ENCODE assay signal across 1 fruit fly cellular context in the genomic region with DNA sequence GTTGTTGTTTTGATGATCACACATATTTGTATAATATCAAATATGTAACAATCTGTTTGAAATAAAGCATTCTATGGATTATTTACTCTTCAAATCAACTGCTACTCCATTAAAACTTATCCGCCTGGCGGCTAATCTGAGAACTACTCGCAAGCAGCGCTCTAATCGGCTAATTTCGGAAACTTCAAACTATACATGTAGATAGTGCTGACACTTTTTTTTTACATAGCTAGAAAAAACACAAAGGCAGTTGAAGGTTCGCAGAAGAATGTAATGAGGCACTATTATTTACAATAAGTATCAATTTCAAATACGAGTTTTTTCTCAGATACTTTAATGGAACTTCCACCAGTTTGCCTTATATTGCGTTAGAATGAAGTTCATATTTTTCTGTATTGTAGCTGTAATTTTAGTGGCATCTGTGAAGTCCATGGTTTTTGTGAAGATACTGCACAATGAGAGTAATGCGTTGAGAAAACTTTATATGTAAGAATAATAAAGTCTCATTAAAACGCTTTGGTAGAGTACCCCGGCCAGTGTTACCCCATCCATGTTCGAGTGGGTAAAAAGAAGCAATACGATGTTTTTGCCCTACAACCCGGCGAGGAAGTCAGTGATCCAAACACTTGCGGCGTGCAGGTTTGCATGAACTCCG.
TF ChIP-seq lines count a peak whose summit lies in the region.

No protein-coding gene starts in this region.

TF ChIP-seq in whole organism, embryonic, 481 proteins besides CTCF, POLR2A, EP300 and RAD21 (continued from another document and continues in another):
- TF ChIP-seq CG18619 (GFP tag; optimal IDR thresholded peaks at IDR 0.05; lab: Kevin White, UChicago): peak; percentile 19
- no peak for TF ChIP-seq Usf (GFP tag; optimal IDR thresholded peaks at IDR 0.05; lab: Kevin White, UChicago)
- TF ChIP-seq z (GFP tag; IDR thresholded peaks at IDR 0.05; lab: Robert Waterston, UW): no peak
- peak; percentile 71; the same call in 2 of the 3 replicates for TF ChIP-seq Mrtf (GFP tag; IDR thresholded peaks at IDR 0.05; lab: Robert Waterston, UW)
- TF ChIP-seq p53 (GFP tag; optimal IDR thresholded peaks at IDR 0.05; lab: Kevin White, UChicago): peak; percentile 62
- TF ChIP-seq Rfx (GFP tag; IDR thresholded peaks at IDR 0.05; lab: Robert Waterston, UW): peak; percentile 80
- TF ChIP-seq CG6272 (GFP tag; IDR thresholded peaks at IDR 0.05; lab: Robert Waterston, UW): peak; percentile 58; the same call in 1 of the 2 replicates
- TF ChIP-seq NC2α (GFP tag; optimal IDR thresholded peaks at IDR 0.05; lab: Kevin White, UChicago): peak; percentile 58
- no peak for TF ChIP-seq CG6254 (GFP tag; optimal IDR thresholded peaks at IDR 0.05; lab: Kevin White, UChicago)
- peak; percentile 60 for TF ChIP-seq CG9817 (tag; optimal IDR thresholded peaks at IDR 0.05; lab: Kevin White, UChicago)
- TF ChIP-seq Hsf (GFP tag; optimal IDR thresholded peaks at IDR 0.05; lab: Kevin White, UChicago): peak; percentile 62
- no peak for TF ChIP-seq YL-1 (GFP tag; optimal IDR thresholded peaks at IDR 0.05; lab: Kevin White, UChicago)
- peak; percentile 33; the same call in 1 of the 3 replicates for TF ChIP-seq CG14050 (GFP tag; IDR thresholded peaks at IDR 0.05; lab: Robert Waterston, UW)
- TF ChIP-seq vvl (GFP tag; IDR thresholded peaks at IDR 0.05; lab: Robert Waterston, UW): peak; percentile 47; the same call in 1 of the 2 replicates
- peak; percentile 61 for TF ChIP-seq CG1602 (GFP tag; optimal IDR thresholded peaks at IDR 0.05; lab: Kevin White, UChicago)
- peak; percentile 4 for TF ChIP-seq Atf-2 (GFP tag; optimal IDR thresholded peaks at IDR 0.05; lab: Kevin White, UChicago)
- TF ChIP-seq gfzf (GFP tag; optimal IDR thresholded peaks at IDR 0.05; lab: Kevin White, UChicago): peak; percentile 13
- TF ChIP-seq btn (GFP tag; optimal IDR thresholded peaks at IDR 0.05; lab: Kevin White, UChicago): peak; percentile 30
- peak; percentile 47; the same call in 2 of the 3 replicates for TF ChIP-seq Aef1 (GFP tag; IDR thresholded peaks at IDR 0.05; lab: Robert Waterston, UW)
- peak; percentile 53 for TF ChIP-seq nmo (GFP tag; optimal IDR thresholded peaks at IDR 0.05; lab: Kevin White, UChicago)
- peak; percentile 61 for TF ChIP-seq Ptx1 (GFP tag; IDR thresholded peaks at IDR 0.05; lab: Robert Waterston, UW)
- peak; percentile 49 for TF ChIP-seq Meics (GFP tag; optimal IDR thresholded peaks at IDR 0.05; lab: Kevin White, UChicago)
- peak; percentile 56; the same call in 1 of the 2 replicates for TF ChIP-seq CG10366 (GFP tag; IDR thresholded peaks at IDR 0.05; lab: Robert Waterston, UW)
- no peak for TF ChIP-seq CG2202 (tag; optimal IDR thresholded peaks at IDR 0.05; lab: Kevin White, UChicago)
- TF ChIP-seq en (GFP tag; optimal IDR thresholded peaks at IDR 0.05; lab: Kevin White, UChicago): peak; percentile 5
- TF ChIP-seq CG3163 (GFP tag; optimal IDR thresholded peaks at IDR 0.05; lab: Kevin White, UChicago): peak; percentile 51
- peak; percentile 92 for TF ChIP-seq Ets65A (GFP tag; lab: Kevin White, UChicago)
- TF ChIP-seq bbx (GFP tag; IDR thresholded peaks at IDR 0.05; lab: Robert Waterston, UW; ENCODE audit: partially characterized antibody): 0 out of 2 replicates have a peak, but pooled peaks have one; percentile 51
- peak; percentile 31 for TF ChIP-seq ems (GFP tag; optimal IDR thresholded peaks at IDR 0.05; lab: Kevin White, UChicago)
- TF ChIP-seq Lhr (GFP tag; optimal IDR thresholded peaks at IDR 0.05; lab: Kevin White, UChicago): peak; percentile 83
- TF ChIP-seq CG7372 (GFP tag; IDR thresholded peaks at IDR 0.05; lab: Robert Waterston, UW): peak; percentile 53; the same call in 1 of the 2 replicates
- TF ChIP-seq Hand (GFP tag; optimal IDR thresholded peaks at IDR 0.05; lab: Kevin White, UChicago): no peak
- peak; percentile 75 for TF ChIP-seq ase (GFP tag; IDR thresholded peaks at IDR 0.05; lab: Robert Waterston, UW)
- peak; percentile 64 for TF ChIP-seq CG13624 (GFP tag; optimal IDR thresholded peaks at IDR 0.05; lab: Kevin White, UChicago)
- peak; percentile 57 for TF ChIP-seq emc (GFP tag; optimal IDR thresholded peaks at IDR 0.05; lab: Kevin White, UChicago)
- no peak for TF ChIP-seq CG10543 (GFP tag; optimal IDR thresholded peaks at IDR 0.05; lab: Kevin White, UChicago)
- peak; percentile 10 for TF ChIP-seq wek (GFP tag; optimal IDR thresholded peaks at IDR 0.05; lab: Kevin White, UChicago)
- peak; percentile 77 for TF ChIP-seq sens (GFP tag; lab: Kevin White, UChicago)
- TF ChIP-seq Camta (GFP tag; optimal IDR thresholded peaks at IDR 0.05; lab: Kevin White, UChicago): peak; percentile 55
- TF ChIP-seq Ets97D (GFP tag; optimal IDR thresholded peaks at IDR 0.05; lab: Kevin White, UChicago): peak; percentile 54
- no peak for TF ChIP-seq C15 (GFP tag; IDR thresholded peaks at IDR 0.05; lab: Robert Waterston, UW)
- no peak for TF ChIP-seq hb (GFP tag; IDR thresholded peaks at IDR 0.05; lab: Robert Waterston, UW; ENCODE audit: partially characterized antibody)
- peak; percentile 28; the same call in 1 of the 2 replicates for TF ChIP-seq sob (GFP tag; IDR thresholded peaks at IDR 0.05; lab: Robert Waterston, UW)
- peak; percentile 74 for TF ChIP-seq CG9876 (GFP tag; optimal IDR thresholded peaks at IDR 0.05; lab: Kevin White, UChicago)
- peak; percentile 23 for TF ChIP-seq CG18764 (GFP tag; optimal IDR thresholded peaks at IDR 0.05; lab: Kevin White, UChicago)
- TF ChIP-seq bab2 (GFP tag; optimal IDR thresholded peaks at IDR 0.05; lab: Kevin White, UChicago): peak; percentile 43
- peak; percentile 43 for TF ChIP-seq Chrac-16 (GFP tag; optimal IDR thresholded peaks at IDR 0.05; lab: Kevin White, UChicago)
- TF ChIP-seq maf-S (GFP tag; optimal IDR thresholded peaks at IDR 0.05; lab: Kevin White, UChicago): peak; percentile 45
- TF ChIP-seq CG8359 (GFP tag; optimal IDR thresholded peaks at IDR 0.05; lab: Kevin White, UChicago; ENCODE audit: borderline replicate concordance): no peak
- no peak for TF ChIP-seq br (optimal IDR thresholded peaks at IDR 0.05; lab: Kevin White, UChicago)
- peak; percentile 2 for TF ChIP-seq Elba2 (GFP tag; optimal IDR thresholded peaks at IDR 0.05; lab: Kevin White, UChicago)
- peak; percentile 10 for TF ChIP-seq CG2116 (GFP tag; optimal IDR thresholded peaks at IDR 0.05; lab: Kevin White, UChicago)
- no peak for TF ChIP-seq psq (GFP tag; optimal IDR thresholded peaks at IDR 0.05; lab: Kevin White, UChicago)
- TF ChIP-seq CG4360 (GFP tag; IDR thresholded peaks at IDR 0.05; lab: Robert Waterston, UW): no peak
- no peak for TF ChIP-seq Hey (tag; optimal IDR thresholded peaks at IDR 0.05; lab: Kevin White, UChicago)
- TF ChIP-seq CG3995 (GFP tag; optimal IDR thresholded peaks at IDR 0.05; lab: Kevin White, UChicago): no peak
- TF ChIP-seq Oaz (GFP tag; IDR thresholded peaks at IDR 0.05; lab: Robert Waterston, UW): no peak
- peak; percentile 35 for TF ChIP-seq CG18262 (tag; optimal IDR thresholded peaks at IDR 0.05; lab: Kevin White, UChicago)
- peak; percentile 40; the same call in 1 of the 2 replicates for TF ChIP-seq CG11085 (GFP tag; IDR thresholded peaks at IDR 0.05; lab: Robert Waterston, UW)
- peak in 1 of 2 experiments; percentile 73 for TF ChIP-seq chif (GFP tag; optimal IDR thresholded peaks at IDR 0.05; lab: Kevin White, UChicago)
- TF ChIP-seq CG32532 (GFP tag; IDR thresholded peaks at IDR 0.05; lab: Robert Waterston, UW): peak; percentile 85
- TF ChIP-seq Dp (GFP tag; optimal IDR thresholded peaks at IDR 0.05; lab: Kevin White, UChicago): peak; percentile 24
- peak; percentile 34 for TF ChIP-seq CG17359 (tag; optimal IDR thresholded peaks at IDR 0.05; lab: Kevin White, UChicago)
- peak; percentile 41 for TF ChIP-seq Hr3 (GFP tag; optimal IDR thresholded peaks at IDR 0.05; lab: Kevin White, UChicago)
- TF ChIP-seq Six4 (GFP tag; optimal IDR thresholded peaks at IDR 0.05; lab: Kevin White, UChicago): peak; percentile 11
- TF ChIP-seq CG10654 (GFP tag; optimal IDR thresholded peaks at IDR 0.05; lab: Kevin White, UChicago): peak; percentile 24
- TF ChIP-seq CG2120 (GFP tag; optimal IDR thresholded peaks at IDR 0.05; lab: Kevin White, UChicago): no peak
- TF ChIP-seq CG5245 (GFP tag; optimal IDR thresholded peaks at IDR 0.05; lab: Kevin White, UChicago): peak; percentile 56
- TF ChIP-seq gce (GFP tag; IDR thresholded peaks at IDR 0.05; lab: Robert Waterston, UW): no peak
- TF ChIP-seq tx (GFP tag; optimal IDR thresholded peaks at IDR 0.05; lab: Kevin White, UChicago): peak; percentile 6
- TF ChIP-seq luna (GFP tag; optimal IDR thresholded peaks at IDR 0.05; lab: Kevin White, UChicago): no peak
- no peak for TF ChIP-seq eyg (GFP tag; optimal IDR thresholded peaks at IDR 0.05; lab: Kevin White, UChicago)
- peak; percentile 19 for TF ChIP-seq Abd-B (GFP tag; optimal IDR thresholded peaks at IDR 0.05; lab: Kevin White, UChicago)
- peak; percentile 45 for TF ChIP-seq ssp (GFP tag; IDR thresholded peaks at IDR 0.05; lab: Robert Waterston, UW)
- TF ChIP-seq Xrp1 (GFP tag; IDR thresholded peaks at IDR 0.05; lab: Robert Waterston, UW): no peak
- TF ChIP-seq ind (GFP tag; optimal IDR thresholded peaks at IDR 0.05; lab: Kevin White, UChicago): peak; percentile 42
- TF ChIP-seq CG7357 (GFP tag; IDR thresholded peaks at IDR 0.05; lab: Robert Waterston, UW): peak; percentile 29; the same call in 1 of the 3 replicates
- TF ChIP-seq sug (tag; optimal IDR thresholded peaks at IDR 0.05; lab: Kevin White, UChicago): no peak
- peak; percentile 84 for TF ChIP-seq slbo (GFP tag; IDR thresholded peaks at IDR 0.05; lab: Robert Waterston, UW)
- TF ChIP-seq Fer2 (tag; optimal IDR thresholded peaks at IDR 0.05; lab: Kevin White, UChicago): no peak
- peak; percentile 53; the same call in 1 of the 3 replicates for TF ChIP-seq Opbp (GFP tag; IDR thresholded peaks at IDR 0.05; lab: Robert Waterston, UW; ENCODE audit: partially characterized antibody)
- TF ChIP-seq CG4730 (GFP tag; IDR thresholded peaks at IDR 0.05; lab: Robert Waterston, UW): peak; percentile 55; the same call in 1 of the 2 replicates
- peak; percentile 62 for TF ChIP-seq az2 (GFP tag; optimal IDR thresholded peaks at IDR 0.05; lab: Kevin White, UChicago)
- TF ChIP-seq Sry-δ (GFP tag; optimal IDR thresholded peaks at IDR 0.05; lab: Kevin White, UChicago): peak; percentile 44
- TF ChIP-seq CG12391 (tag; optimal IDR thresholded peaks at IDR 0.05; lab: Kevin White, UChicago): peak; percentile 17
- peak; percentile 13 for TF ChIP-seq CG6813 (GFP tag; optimal IDR thresholded peaks at IDR 0.05; lab: Kevin White, UChicago)
- no peak for TF ChIP-seq CG9797 (GFP tag; optimal IDR thresholded peaks at IDR 0.05; lab: Kevin White, UChicago)
- TF ChIP-seq CG16813 (GFP tag; IDR thresholded peaks at IDR 0.05; lab: Robert Waterston, UW; ENCODE audit: partially characterized antibody): peak; percentile 57; the same call in 2 of the 3 replicates
- TF ChIP-seq CG8944 (GFP tag; optimal IDR thresholded peaks at IDR 0.05; lab: Kevin White, UChicago): peak; percentile 20
- TF ChIP-seq dpn (GFP tag; optimal IDR thresholded peaks at IDR 0.05; lab: Kevin White, UChicago): peak; percentile 45 to 57
- TF ChIP-seq Hmx (GFP tag; optimal IDR thresholded peaks at IDR 0.05; lab: Kevin White, UChicago): no peak
- TF ChIP-seq CG7556 (GFP tag; optimal IDR thresholded peaks at IDR 0.05; lab: Kevin White, UChicago): no peak
- peak; percentile 43 for TF ChIP-seq HLH54F (GFP tag; optimal IDR thresholded peaks at IDR 0.05; lab: Kevin White, UChicago)
- peak; percentile 56 for TF ChIP-seq CG8290 (GFP tag; optimal IDR thresholded peaks at IDR 0.05; lab: Kevin White, UChicago)
- no peak for TF ChIP-seq CG8290 (tag; optimal IDR thresholded peaks at IDR 0.05; lab: Kevin White, UChicago)
- TF ChIP-seq E2f1 (GFP tag; IDR thresholded peaks at IDR 0.05; lab: Robert Waterston, UW): peak; percentile 61
- no peak for TF ChIP-seq CHES-1-like (GFP tag; optimal IDR thresholded peaks at IDR 0.05; lab: Kevin White, UChicago)
- TF ChIP-seq otp (GFP tag; IDR thresholded peaks at IDR 0.05; lab: Robert Waterston, UW): peak; percentile 62; the same call in 2 of the 3 replicates
- peak; percentile 39 for TF ChIP-seq D19A (tag; optimal IDR thresholded peaks at IDR 0.05; lab: Kevin White, UChicago)
- peak; percentile 61 for TF ChIP-seq bcd (GFP tag; optimal IDR thresholded peaks at IDR 0.05; lab: Kevin White, UChicago)
- TF ChIP-seq sna (GFP tag; IDR thresholded peaks at IDR 0.05; lab: Robert Waterston, UW; ENCODE audit: partially characterized antibody): 0 out of 2 replicates have a peak, but pooled peaks have one; percentile 31
- peak; percentile 82 for TF ChIP-seq CG11247 (GFP tag; IDR thresholded peaks at IDR 0.05; lab: Robert Waterston, UW)
- TF ChIP-seq CG14667 (GFP tag; IDR thresholded peaks at IDR 0.05; lab: Robert Waterston, UW): peak; percentile 67
- TF ChIP-seq H15 (GFP tag; IDR thresholded peaks at IDR 0.05; lab: Robert Waterston, UW): peak; percentile 39; the same call in 1 of the 3 replicates
- peak; percentile 95 for TF ChIP-seq CG2199 (GFP tag; IDR thresholded peaks at IDR 0.05; lab: Robert Waterston, UW)
- TF ChIP-seq CG15601 (tag; optimal IDR thresholded peaks at IDR 0.05; lab: Kevin White, UChicago): peak; percentile 45
- TF ChIP-seq CG7987 (GFP tag; optimal IDR thresholded peaks at IDR 0.05; lab: Kevin White, UChicago): peak; percentile 29
- TF ChIP-seq Mes4 (GFP tag; optimal IDR thresholded peaks at IDR 0.05; lab: Kevin White, UChicago): peak; percentile 20
- peak; percentile 92 for TF ChIP-seq Med (GFP tag; lab: Kevin White, UChicago)
- 0 out of 4 replicates have a peak, but pooled peaks have one; percentile 48 for TF ChIP-seq chinmo (GFP tag; IDR thresholded peaks at IDR 0.05; lab: Robert Waterston, UW; ENCODE audit: partially characterized antibody)
- TF ChIP-seq mam (GFP tag; optimal IDR thresholded peaks at IDR 0.05; lab: Kevin White, UChicago): peak; percentile 48
- TF ChIP-seq Dip3 (GFP tag; optimal IDR thresholded peaks at IDR 0.05; lab: Kevin White, UChicago): peak; percentile 26
- no peak for TF ChIP-seq ERR (GFP tag; optimal IDR thresholded peaks at IDR 0.05; lab: Kevin White, UChicago)
- TF ChIP-seq CG9437 (GFP tag; optimal IDR thresholded peaks at IDR 0.05; lab: Kevin White, UChicago): no peak
- TF ChIP-seq Awh (GFP tag; IDR thresholded peaks at IDR 0.05; lab: Robert Waterston, UW): peak; percentile 34; the same call in 1 of the 2 replicates
- TF ChIP-seq pzg (GFP tag; optimal IDR thresholded peaks at IDR 0.05; lab: Kevin White, UChicago): peak; percentile 5
- TF ChIP-seq Bgb (GFP tag; IDR thresholded peaks at IDR 0.05; lab: Robert Waterston, UW; ENCODE audit: partially characterized antibody): peak; percentile 65
- TF ChIP-seq E2f2 (GFP tag; IDR thresholded peaks at IDR 0.05; lab: Robert Waterston, UW): peak; percentile 27; the same call in 1 of the 2 replicates
- TF ChIP-seq lab (GFP tag; optimal IDR thresholded peaks at IDR 0.05; lab: Kevin White, UChicago): peak; percentile 9
- no peak for TF ChIP-seq trem (tag; optimal IDR thresholded peaks at IDR 0.05; lab: Kevin White, UChicago)
